ENCODE assay signal across 2 fruit fly cellular contexts in genomic region chr3L:12408513-12409320, dm6.
A peak's percentile ranks its signal among the peaks of the same experiment; 100 is the strongest.
TF ChIP-seq lines count a peak whose summit lies in the region.

No protein-coding gene starts in this region.

TF ChIP-seq in whole organism, embryonic, 481 proteins besides CTCF, POLR2A, EP300 and RAD21 (continued from another document and continues in another):
- TF ChIP-seq kay (GFP tag; optimal IDR thresholded peaks at IDR 0.05; lab: Kevin White, UChicago): peak; percentile 32
- no peak for TF ChIP-seq CG7745 (tag; optimal IDR thresholded peaks at IDR 0.05; lab: Kevin White, UChicago)
- TF ChIP-seq pros (GFP tag; optimal IDR thresholded peaks at IDR 0.05; lab: Kevin White, UChicago): peak; percentile 68
- TF ChIP-seq unpg (GFP tag; optimal IDR thresholded peaks at IDR 0.05; lab: Kevin White, UChicago): no peak
- TF ChIP-seq CG3065 (GFP tag; optimal IDR thresholded peaks at IDR 0.05; lab: Kevin White, UChicago): no peak
- TF ChIP-seq crol (GFP tag; IDR thresholded peaks at IDR 0.05; lab: Robert Waterston, UW): peak; percentile 97
- peak; percentile 88 for TF ChIP-seq ERR (GFP tag; optimal IDR thresholded peaks at IDR 0.05; lab: Kevin White, UChicago)
- TF ChIP-seq ash1 (GFP tag; optimal IDR thresholded peaks at IDR 0.05; lab: Kevin White, UChicago): peak; percentile 5
- no peak for TF ChIP-seq peb (GFP tag; IDR thresholded peaks at IDR 0.05; lab: Robert Waterston, UW)
- no peak for TF ChIP-seq sc (optimal IDR thresholded peaks at IDR 0.05; lab: Kevin White, UChicago)
- no peak for TF ChIP-seq sc (GFP tag; optimal IDR thresholded peaks at IDR 0.05; lab: Kevin White, UChicago)
- no peak for TF ChIP-seq CG11398 (GFP tag; optimal IDR thresholded peaks at IDR 0.05; lab: Kevin White, UChicago)
- no peak for TF ChIP-seq CG3838 (GFP tag; optimal IDR thresholded peaks at IDR 0.05; lab: Kevin White, UChicago)
- TF ChIP-seq PHDP (tag; optimal IDR thresholded peaks at IDR 0.05; lab: Kevin White, UChicago): peak; percentile 4
- peak; percentile 44; the same call in 1 of the 3 replicates for TF ChIP-seq Optix (GFP tag; IDR thresholded peaks at IDR 0.05; lab: Robert Waterston, UW)
- no peak for TF ChIP-seq Stat92E (GFP tag; optimal IDR thresholded peaks at IDR 0.05; lab: Kevin White, UChicago)
- peak; percentile 58; the same call in 1 of the 2 replicates for TF ChIP-seq Bgb (GFP tag; IDR thresholded peaks at IDR 0.05; lab: Robert Waterston, UW; ENCODE audit: partially characterized antibody)
- TF ChIP-seq Sox100B (GFP tag; optimal IDR thresholded peaks at IDR 0.05; lab: Kevin White, UChicago): no peak
- no peak for TF ChIP-seq Rx (GFP tag; IDR thresholded peaks at IDR 0.05; lab: Robert Waterston, UW)
- TF ChIP-seq CG2678 (tag; optimal IDR thresholded peaks at IDR 0.05; lab: Kevin White, UChicago): peak; percentile 61
- TF ChIP-seq CG18619 (GFP tag; optimal IDR thresholded peaks at IDR 0.05; lab: Kevin White, UChicago): peak; percentile 0
- no peak for TF ChIP-seq mld (GFP tag; IDR thresholded peaks at IDR 0.05; lab: Robert Waterston, UW; ENCODE audit: partially characterized antibody)
- TF ChIP-seq vvl (GFP tag; IDR thresholded peaks at IDR 0.05; lab: Robert Waterston, UW): peak; percentile 64
- TF ChIP-seq CG42726 (GFP tag; IDR thresholded peaks at IDR 0.05; lab: Robert Waterston, UW; ENCODE audit: partially characterized antibody): peak; percentile 61; the same call in 1 of the 2 replicates
- peak; percentile 34; the same call in 1 of the 2 replicates for TF ChIP-seq CG5953 (GFP tag; IDR thresholded peaks at IDR 0.05; lab: Robert Waterston, UW)
- peak; percentile 32 for TF ChIP-seq mam (GFP tag; optimal IDR thresholded peaks at IDR 0.05; lab: Kevin White, UChicago)
- TF ChIP-seq CG34376 (GFP tag; optimal IDR thresholded peaks at IDR 0.05; lab: Kevin White, UChicago): peak; percentile 88
- peak; percentile 11; the same call in 1 of the 3 replicates for TF ChIP-seq dysf (GFP tag; IDR thresholded peaks at IDR 0.05; lab: Robert Waterston, UW)
- peak; percentile 66 for TF ChIP-seq CG15514 (GFP tag; optimal IDR thresholded peaks at IDR 0.05; lab: Kevin White, UChicago)
- TF ChIP-seq Ptx1 (GFP tag; IDR thresholded peaks at IDR 0.05; lab: Robert Waterston, UW): peak; percentile 14; the same call in 1 of the 2 replicates
- peak; percentile 32 for TF ChIP-seq zfh2 (GFP tag; optimal IDR thresholded peaks at IDR 0.05; lab: Kevin White, UChicago)
- peak; percentile 12; the same call in 1 of the 2 replicates for TF ChIP-seq E2f2 (GFP tag; IDR thresholded peaks at IDR 0.05; lab: Robert Waterston, UW)
- peak; percentile 8 for TF ChIP-seq tap (tag; optimal IDR thresholded peaks at IDR 0.05; lab: Kevin White, UChicago)
- TF ChIP-seq ken (GFP tag; IDR thresholded peaks at IDR 0.05; lab: Robert Waterston, UW): peak; percentile 31; the same call in 1 of the 3 replicates
- TF ChIP-seq Dip3 (GFP tag; optimal IDR thresholded peaks at IDR 0.05; lab: Kevin White, UChicago): peak; percentile 47
- TF ChIP-seq wor (GFP tag; IDR thresholded peaks at IDR 0.05; lab: Robert Waterston, UW): no peak
- TF ChIP-seq schlank (tag; optimal IDR thresholded peaks at IDR 0.05; lab: Kevin White, UChicago): peak; percentile 40
- peak; percentile 2 for TF ChIP-seq abd-A (tag; optimal IDR thresholded peaks at IDR 0.05; lab: Kevin White, UChicago)
- peak; percentile 23 for TF ChIP-seq Fer3 (tag; optimal IDR thresholded peaks at IDR 0.05; lab: Kevin White, UChicago)
- peak; percentile 27; the same call in 1 of the 3 replicates for TF ChIP-seq CG17361 (GFP tag; IDR thresholded peaks at IDR 0.05; lab: Robert Waterston, UW)
- TF ChIP-seq CG9932 (GFP tag; IDR thresholded peaks at IDR 0.05; lab: Robert Waterston, UW): peak; percentile 57
- 0 out of 2 replicates have a peak, but pooled peaks have one; percentile 7 for TF ChIP-seq CG43689 (GFP tag; IDR thresholded peaks at IDR 0.05; lab: Robert Waterston, UW)
- TF ChIP-seq Neu2 (GFP tag; optimal IDR thresholded peaks at IDR 0.05; lab: Kevin White, UChicago; ENCODE audit: borderline replicate concordance): no peak
- peak; percentile 94 for TF ChIP-seq ftz-f1 (GFP tag; optimal IDR thresholded peaks at IDR 0.05; lab: Kevin White, UChicago)
- TF ChIP-seq Awh (GFP tag; IDR thresholded peaks at IDR 0.05; lab: Robert Waterston, UW): peak; percentile 68
- 0 out of 3 replicates have a peak, but pooled peaks have one; percentile 28 for TF ChIP-seq zfh1 (GFP tag; IDR thresholded peaks at IDR 0.05; lab: Robert Waterston, UW)
- no peak for TF ChIP-seq Doc3 (GFP tag; IDR thresholded peaks at IDR 0.05; lab: Robert Waterston, UW; ENCODE audit: partially characterized antibody)
- peak; percentile 100 for TF ChIP-seq nom (GFP tag; optimal IDR thresholded peaks at IDR 0.05; lab: Kevin White, UChicago)
- TF ChIP-seq exex (tag; optimal IDR thresholded peaks at IDR 0.05; lab: Kevin White, UChicago): peak; percentile 65
- peak; percentile 84 for TF ChIP-seq cwo (GFP tag; optimal IDR thresholded peaks at IDR 0.05; lab: Kevin White, UChicago)
- 0 out of 2 replicates have a peak, but pooled peaks have one; percentile 47 for TF ChIP-seq CG31224 (GFP tag; IDR thresholded peaks at IDR 0.05; lab: Robert Waterston, UW)
- TF ChIP-seq Max (GFP tag; optimal IDR thresholded peaks at IDR 0.05; lab: Kevin White, UChicago): no peak
- peak; percentile 35 for TF ChIP-seq HHEX (GFP tag; optimal IDR thresholded peaks at IDR 0.05; lab: Kevin White, UChicago)
- peak; percentile 32 for TF ChIP-seq MTF-1 (GFP tag; optimal IDR thresholded peaks at IDR 0.05; lab: Kevin White, UChicago; ENCODE audit: borderline replicate concordance)
- no peak for TF ChIP-seq chif (GFP tag; optimal IDR thresholded peaks at IDR 0.05; lab: Kevin White, UChicago)
- TF ChIP-seq CG14441 (GFP tag; IDR thresholded peaks at IDR 0.05; lab: Robert Waterston, UW): no peak
- peak; percentile 47; the same call in 1 of the 2 replicates for TF ChIP-seq chm (GFP tag; IDR thresholded peaks at IDR 0.05; lab: Robert Waterston, UW)
- peak; percentile 30 for TF ChIP-seq bigmax (GFP tag; optimal IDR thresholded peaks at IDR 0.05; lab: Kevin White, UChicago)
- TF ChIP-seq Spps (tag; optimal IDR thresholded peaks at IDR 0.05; lab: Kevin White, UChicago): no peak
- TF ChIP-seq sug (tag; optimal IDR thresholded peaks at IDR 0.05; lab: Kevin White, UChicago): peak; percentile 84
- peak; percentile 7; the same call in 1 of the 2 replicates for TF ChIP-seq inv (GFP tag; IDR thresholded peaks at IDR 0.05; lab: Robert Waterston, UW; ENCODE audit: partially characterized antibody)
- TF ChIP-seq CG10366 (GFP tag; IDR thresholded peaks at IDR 0.05; lab: Robert Waterston, UW): peak; percentile 47; the same call in 1 of the 2 replicates

TF ChIP-seq in whole organism, prepupa, 60 proteins besides CTCF, POLR2A, EP300 and RAD21 (continued from another document):
- peak; percentile 94 for TF ChIP-seq CG16779 (tag; optimal IDR thresholded peaks at IDR 0.05; lab: Kevin White, UChicago)
- TF ChIP-seq CG1621 (tag; optimal IDR thresholded peaks at IDR 0.05; lab: Kevin White, UChicago): peak; percentile 90
- TF ChIP-seq acj6 (GFP tag; optimal IDR thresholded peaks at IDR 0.05; lab: Kevin White, UChicago): peak; percentile 8
- peak; percentile 96 for TF ChIP-seq CG6808 (GFP tag; optimal IDR thresholded peaks at IDR 0.05; lab: Kevin White, UChicago)
- TF ChIP-seq CG3919 (GFP tag; optimal IDR thresholded peaks at IDR 0.05; lab: Kevin White, UChicago): peak; percentile 79
- peak; percentile 58 for TF ChIP-seq Met (GFP tag; optimal IDR thresholded peaks at IDR 0.05; lab: Kevin White, UChicago)
- peak; percentile 76 for TF ChIP-seq CG15336 (GFP tag; IDR thresholded peaks at IDR 0.05; lab: Robert Waterston, UW)
- no peak for TF ChIP-seq Sox15 (GFP tag; optimal IDR thresholded peaks at IDR 0.05; lab: Kevin White, UChicago)
- TF ChIP-seq Blimp-1 (GFP tag; optimal IDR thresholded peaks at IDR 0.05; lab: Kevin White, UChicago): peak; percentile 64
